Worm (Caenorhabditis elegans) whole organism, mixed stage, embryonic: ENCODE measurements around the gene Y67H2A.2.

ENCODE experiments used
- M03D4.4 ChIP-seq: sonication (generic microtip); optimal IDR thresholded peaks from 2 replicates; lab custom pipeline; 2017; ENCODE audit warnings: mild to moderate bottlenecking, missing genetic modification characterization, missing compliant biosample characterization
- blmp-1 ChIP-seq: fragments of 150-350 bp; optimal IDR thresholded peaks from 2 replicates; lab custom pipeline; 2014; ENCODE audit warnings: missing biosample characterization, missing genetic modification characterization
- ceh-39 ChIP-seq: fragments of 150-350 bp; optimal IDR thresholded peaks from 2 replicates; lab custom pipeline; 2014; ENCODE audit warnings: missing biosample characterization, missing genetic modification characterization
- ceh-43 ChIP-seq: fragments of 200-800 bp; sonication (Bioruptor generic); optimal IDR thresholded peaks from 2 replicates; lab custom pipeline; 2018; ENCODE audit warnings: mild to moderate bottlenecking, missing genetic modification characterization, moderate library complexity, missing compliant biosample characterization
- ceh-83 ChIP-seq: fragments of 200-800 bp; sonication (Bioruptor generic); optimal IDR thresholded peaks from 2 replicates; lab custom pipeline; 2018; ENCODE audit warnings: mild to moderate bottlenecking, missing genetic modification characterization, missing compliant biosample characterization
- ces-1 ChIP-seq: fragments of 150-350 bp; optimal IDR thresholded peaks from 2 replicates; lab custom pipeline; 2014; ENCODE audit warnings: missing biosample characterization, missing genetic modification reagents, missing genetic modification characterization
- elt-1 ChIP-seq: sonication (generic microtip); optimal IDR thresholded peaks from 2 replicates; lab custom pipeline; 2017; ENCODE audit warnings: missing genetic modification characterization, mild to moderate bottlenecking, missing compliant biosample characterization, antibody characterized with exemption, moderate library complexity, borderline replicate concordance; ENCODE audit not compliant: insufficient read depth
- elt-3 ChIP-seq: fragments of 150-350 bp; optimal IDR thresholded peaks from 2 replicates; lab custom pipeline; 2014; ENCODE audit warnings: missing biosample characterization, missing genetic modification characterization
- flh-1 ChIP-seq: fragments of 200-800 bp; sonication (Bioruptor generic); optimal IDR thresholded peaks from 2 replicates; lab custom pipeline; 2018; ENCODE audit warnings: mild to moderate bottlenecking, missing genetic modification characterization, moderate library complexity, missing compliant biosample characterization
- ham-2 ChIP-seq: fragments of 200-800 bp; sonication (Bioruptor generic); optimal IDR thresholded peaks from 2 replicates; lab custom pipeline; 2018; ENCODE audit warnings: mild to moderate bottlenecking, missing genetic modification characterization, missing compliant biosample characterization
- hlh-1 ChIP-seq: fragments of 150-350 bp; optimal IDR thresholded peaks from 2 replicates; lab custom pipeline; 2014; ENCODE audit warnings: missing biosample characterization, missing genetic modification reagents, missing genetic modification characterization
- lin-13 ChIP-seq: fragments of 150-350 bp; optimal IDR thresholded peaks from 2 replicates; lab custom pipeline; 2014; ENCODE audit warnings: missing biosample characterization, missing genetic modification characterization
- lin-32 ChIP-seq: fragments of 200-800 bp; sonication (Bioruptor generic); optimal IDR thresholded peaks from 2 replicates; lab custom pipeline; 2018; ENCODE audit warnings: mild to moderate bottlenecking, missing genetic modification characterization, missing compliant biosample characterization
- mab-5 ChIP-seq: fragments of 150-350 bp; optimal IDR thresholded peaks from 2 replicates; lab custom pipeline; 2014; ENCODE audit warnings: missing biosample characterization, missing genetic modification characterization
- mls-2 ChIP-seq: sonication (generic microtip); optimal IDR thresholded peaks from 2 replicates; lab custom pipeline; 2016; ENCODE audit warnings: mild to moderate bottlenecking, missing genetic modification characterization, moderate library complexity, missing compliant biosample characterization
- nhr-12 ChIP-seq: fragments of 150-350 bp; optimal IDR thresholded peaks from 2 replicates; lab custom pipeline; 2014; ENCODE audit warnings: missing biosample characterization, missing genetic modification characterization
- nhr-2 ChIP-seq: fragments of 150-350 bp; optimal IDR thresholded peaks from 2 replicates; lab custom pipeline; 2014; ENCODE audit warnings: missing biosample characterization, missing genetic modification characterization
- nhr-76 ChIP-seq: sonication (generic microtip); optimal IDR thresholded peaks from 2 replicates; lab custom pipeline; 2017; ENCODE audit warnings: missing biosample characterization, missing genetic modification characterization
- pha-4 ChIP-seq: fragments of 150-350 bp; optimal IDR thresholded peaks from 2 replicates; lab custom pipeline; 2018; ENCODE audit warnings: missing biosample characterization, missing genetic modification reagents, missing genetic modification characterization
- sem-2 ChIP-seq: fragments of 200-800 bp; sonication (Bioruptor generic); optimal IDR thresholded peaks from 2 replicates; lab custom pipeline; 2018; ENCODE audit warnings: mild to moderate bottlenecking, missing genetic modification characterization, missing compliant biosample characterization
- snpc-4 ChIP-seq: fragments of 150-350 bp; optimal IDR thresholded peaks from 2 replicates; lab custom pipeline; 2014; ENCODE audit warnings: missing biosample characterization, missing genetic modification characterization
- sptf-1 ChIP-seq: sonication (generic microtip); optimal IDR thresholded peaks from 2 replicates; lab custom pipeline; 2017; ENCODE audit warnings: mild to moderate bottlenecking, missing genetic modification characterization, moderate library complexity, missing compliant biosample characterization
- tbx-8 ChIP-seq: fragments of 200-800 bp; sonication (Bioruptor generic); optimal IDR thresholded peaks from 2 replicates; lab custom pipeline; 2018; ENCODE audit warnings: mild to moderate bottlenecking, missing genetic modification characterization, moderate library complexity, missing compliant biosample characterization
- unc-120 ChIP-seq: sonication (generic microtip); optimal IDR thresholded peaks from 2 replicates; lab custom pipeline; 2017; ENCODE audit warnings: missing genetic modification characterization, missing compliant biosample characterization; ENCODE audit not compliant: poor library complexity, severe bottlenecking
- unc-39 ChIP-seq: fragments of 150-350 bp; optimal IDR thresholded peaks from 2 replicates; lab custom pipeline; 2014; ENCODE audit warnings: missing biosample characterization, missing genetic modification characterization
- unc-62 ChIP-seq: fragments of 150-350 bp; optimal IDR thresholded peaks from 2 replicates; lab custom pipeline; 2014; ENCODE audit warnings: missing biosample characterization, missing genetic modification reagents, missing genetic modification characterization
- zip-8 ChIP-seq: fragments of 150-350 bp; optimal IDR thresholded peaks from 2 replicates; lab custom pipeline; 2014; ENCODE audit warnings: missing biosample characterization, missing genetic modification characterization

The Y67H2A.2 gene

ce11 chrIV:13282778-13283177 lies 14.8 kb downstream of the Y67H2A.2 start, which contains the start of gene cpsf-3:
Gene cpsf-3 (minus strand): TSS chrIV:13282878.
- no peak for TF ChIP-seq flh-1 (GFP tag; lab: Kevin White, UChicago)
- no peak for TF ChIP-seq unc-39 (tag; lab: Kevin White, UChicago)
- no peak for TF ChIP-seq elt-1 (tag; lab: Kevin White, UChicago)
- TF ChIP-seq sptf-1 (tag; lab: Kevin White, UChicago), result no peak
- no peak for TF ChIP-seq lin-32 (GFP tag; lab: Kevin White, UChicago)
- no peak for TF ChIP-seq nhr-76 (tag; lab: Kevin White, UChicago)
- TF ChIP-seq elt-3 (tag; lab: Kevin White, UChicago), result no peak
- TF ChIP-seq ceh-43 (GFP tag; lab: Kevin White, UChicago), result no peak
- no peak for TF ChIP-seq pha-4 (tag; lab: Kevin White, UChicago)
- TF ChIP-seq lin-13 (tag; lab: Kevin White, UChicago), result no peak
- TF ChIP-seq unc-120, result no peak
- no peak for TF ChIP-seq ceh-39 (tag; lab: Kevin White, UChicago)

DNA sequence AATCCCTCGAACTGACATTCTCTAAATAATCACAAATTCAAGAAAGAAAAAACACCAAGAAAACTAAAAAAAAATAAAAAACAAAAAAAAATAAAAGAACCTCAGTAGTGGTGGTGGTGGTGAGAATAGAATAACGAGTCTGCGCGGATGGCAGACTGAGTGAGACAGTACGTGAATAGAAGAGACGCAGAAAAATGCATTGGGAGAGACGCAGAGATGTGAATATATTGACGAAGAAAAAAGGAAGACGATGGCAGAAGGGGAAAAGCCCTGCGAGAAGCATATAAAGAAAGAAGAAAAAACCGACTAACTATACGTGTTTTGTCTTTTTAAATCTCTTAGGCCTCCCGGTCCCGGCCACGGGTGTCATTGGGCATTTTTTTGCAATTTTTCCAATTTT lies 25.1 kb downstream of the Y67H2A.2 start, which contains the start of gene unc-26:
unc-26 (minus strand) TSS at position 23 of the 400 bp plus-strand sequence.
- TF ChIP-seq unc-120, result no peak
- peak; percentile 74 for TF ChIP-seq ces-1 (GFP tag; lab: Kevin White, UChicago)
- no peak for TF ChIP-seq ceh-39 (tag; lab: Kevin White, UChicago)
- no peak for TF ChIP-seq lin-32 (GFP tag; lab: Kevin White, UChicago)
- no peak for TF ChIP-seq hlh-1
- peak; percentile 28 for TF ChIP-seq sptf-1 (tag; lab: Kevin White, UChicago)

ce11 chrIV:13268385-13268784 lies 29.2 kb downstream of the Y67H2A.2 start:
- TF ChIP-seq blmp-1 (tag; lab: Kevin White, UChicago), result no peak

ce11 chrIV:13261778-13262177 lies 35.8 kb downstream of the Y67H2A.2 start:
- TF ChIP-seq unc-62 (no peak), lin-13 (tag; lab: Kevin White, UChicago) (no peak), nhr-2 (tag; lab: Kevin White, UChicago) (no peak), pha-4 (tag; lab: Kevin White, UChicago) (no peak), nhr-76 (tag; lab: Kevin White, UChicago) (no peak), unc-120 (no peak), mab-5 (tag; lab: Kevin White, UChicago) (no peak)
- TF ChIP-seq, all 35 proteins: peak for 0

ce11 chrIV:13258872-13259271 lies 38.7 kb downstream of the Y67H2A.2 start, which contains the start of gene JC8.16:
Gene JC8.16 (plus strand): TSS chrIV:13259172.
- TF ChIP-seq unc-120 (no peak), M03D4.4 (tag; lab: Kevin White, UChicago) (no peak), lin-13 (tag; lab: Kevin White, UChicago) (no peak), sptf-1 (tag; lab: Kevin White, UChicago) (no peak), hlh-1 (no peak), tbx-8 (no peak), nhr-12 (no peak), unc-39 (tag; lab: Kevin White, UChicago) (no peak), sem-2 (GFP tag; lab: Kevin White, UChicago) (no peak), ham-2 (no peak), mls-2 (tag; lab: Kevin White, UChicago) (no peak), ceh-43 (GFP tag; lab: Kevin White, UChicago) (no peak), mab-5 (tag; lab: Kevin White, UChicago) (no peak)

- no peak for TF ChIP-seq flh-1 (GFP tag; lab: Kevin White, UChicago)
- TF ChIP-seq ceh-39 (tag; lab: Kevin White, UChicago), result no peak
- no peak for TF ChIP-seq hlh-1
- no peak for TF ChIP-seq tbx-8
- no peak for TF ChIP-seq lin-13 (tag; lab: Kevin White, UChicago)
- TF ChIP-seq unc-120, result no peak
- TF ChIP-seq M03D4.4 (tag; lab: Kevin White, UChicago), result no peak
- no peak for TF ChIP-seq unc-39 (tag; lab: Kevin White, UChicago)
- no peak for TF ChIP-seq nhr-12
- TF ChIP-seq ceh-83 (GFP tag; lab: Kevin White, UChicago), result no peak
- TF ChIP-seq pha-4 (tag; lab: Kevin White, UChicago), result no peak
- no peak for TF ChIP-seq sptf-1 (tag; lab: Kevin White, UChicago)
- TF ChIP-seq nhr-76 (tag; lab: Kevin White, UChicago), result no peak
- no peak for TF ChIP-seq snpc-4 (tag; lab: Kevin White, UChicago)
- no peak for TF ChIP-seq zip-8
- TF ChIP-seq ham-2, result no peak
Observed at ce11 chrIV:13255886-13256285, 41.7 kb downstream of the Y67H2A.2 start, which contains the start of gene bus-12. Gene bus-12 (plus strand): TSS chrIV:13256186.
